Fruit fly (Drosophila melanogaster): ENCODE results near the gene CG46311.

dm6 chrX:13636810-13637209 is 73.2 kb downstream of the CG46311 start:
- no peak for TF ChIP-seq Dll (optimal IDR thresholded peaks at IDR 0.05)
- no peak for TF ChIP-seq usp (GFP tag; optimal IDR thresholded peaks at IDR 0.05)
- no peak for TF ChIP-seq pan (optimal IDR thresholded peaks at IDR 0.05)
- TF ChIP-seq EcR (GFP tag; optimal IDR thresholded peaks at IDR 0.05): no peak
- no peak for TF ChIP-seq CG8478 (optimal IDR thresholded peaks at IDR 0.05)

All from whole organism.